Fruit fly (Drosophila melanogaster) whole organism, embryonic: Measurements from ENCODE around the gene CG10747.
A peak's percentile ranks its signal among the peaks of the same experiment; 100 is the strongest.

Experiments
- Abd-B ChIP-seq: fragments of 200-800 bp; sonication (Bioruptor generic); optimal IDR thresholded peaks from 2 replicates; lab custom pipeline; 2018; ENCODE audit warnings: missing biosample characterization, mild to moderate bottlenecking, missing genetic modification characterization, moderate library complexity
- BEAF-32 ChIP-seq: fragments of 200-800 bp; sonication (Bioruptor generic); optimal IDR thresholded peaks from 3 replicates; lab custom pipeline; 2017; ENCODE audit warnings: missing biosample characterization, missing genetic modification characterization, mild to moderate bottlenecking, moderate library complexity, missing genetic modification reagents
- CG10209 ChIP-seq: fragments of 200-800 bp; sonication (Bioruptor generic); optimal IDR thresholded peaks from 3 replicates; lab custom pipeline; 2017; ENCODE audit warnings: missing biosample characterization, mild to moderate bottlenecking, missing genetic modification characterization, missing genetic modification reagents
- CG12942 ChIP-seq: fragments of 200-800 bp; sonication (Bioruptor generic); optimal IDR thresholded peaks from 3 replicates; lab custom pipeline; 2016; ENCODE audit warnings: missing biosample characterization, missing genetic modification characterization
- CG3065 ChIP-seq: fragments of 200-800 bp; sonication (Bioruptor generic); optimal IDR thresholded peaks from 2 replicates; lab custom pipeline; 2016; ENCODE audit warnings: missing biosample characterization, missing genetic modification characterization
- CG3407 ChIP-seq: fragments of 200-800 bp; sonication (Bioruptor generic); optimal IDR thresholded peaks from 2 replicates; lab custom pipeline; 2018; ENCODE audit warnings: missing biosample characterization, mild to moderate bottlenecking, missing genetic modification characterization
- CG3838 ChIP-seq: fragments of 200-800 bp; sonication (Bioruptor generic); optimal IDR thresholded peaks from 3 replicates; lab custom pipeline; 2016; ENCODE audit warnings: missing biosample characterization, missing genetic modification characterization
- CG4404 ChIP-seq: fragments of 200-800 bp; sonication (Bioruptor generic); IDR thresholded peaks from 2 replicates; pipeline ENCODE4 v1.3.6; 2022; ENCODE audit warnings: missing biosample characterization, missing genetic modification characterization
- CG4424 ChIP-seq: fragments of 200-800 bp; sonication (Bioruptor generic); optimal IDR thresholded peaks from 3 replicates; lab custom pipeline; 2016; ENCODE audit warnings: missing biosample characterization, missing genetic modification characterization
- CG4617 ChIP-seq: fragments of 200-800 bp; sonication (Bioruptor generic); optimal IDR thresholded peaks from 3 replicates; lab custom pipeline; 2016; ENCODE audit warnings: missing biosample characterization, missing genetic modification characterization, borderline replicate concordance
- CG5180 ChIP-seq: fragments of 200-800 bp; sonication (Bioruptor generic); optimal IDR thresholded peaks from 3 replicates; lab custom pipeline; 2017; ENCODE audit warnings: missing biosample characterization, missing genetic modification characterization, mild to moderate bottlenecking, moderate library complexity, missing genetic modification reagents
- CG5245 ChIP-seq: fragments of 200-800 bp; sonication (Bioruptor generic); optimal IDR thresholded peaks from 3 replicates; lab custom pipeline; 2016; ENCODE audit warnings: missing biosample characterization, missing genetic modification characterization
- CG6683 ChIP-seq: fragments of 200-800 bp; sonication (Bioruptor generic); optimal IDR thresholded peaks from 2 replicates; lab custom pipeline; 2017; ENCODE audit warnings: missing biosample characterization, mild to moderate bottlenecking, missing genetic modification characterization, missing genetic modification reagents
- CG6689 ChIP-seq: fragments of 200-800 bp; sonication (Bioruptor generic); IDR thresholded peaks from 2 replicates; pipeline ENCODE4 v1.3.6; 2022; ENCODE audit warnings: missing biosample characterization, missing genetic modification characterization
- CG7786 ChIP-seq: fragments of 200-800 bp; sonication (Bioruptor generic); optimal IDR thresholded peaks from 2 replicates; lab custom pipeline; 2016; ENCODE audit warnings: missing biosample characterization, missing genetic modification characterization
- CG9437 ChIP-seq: fragments of 200-800 bp; sonication (Bioruptor generic); optimal IDR thresholded peaks from 2 replicates; lab custom pipeline; 2018; ENCODE audit warnings: missing biosample characterization, mild to moderate bottlenecking, missing genetic modification characterization
- Chrac-16 ChIP-seq: fragments of 200-800 bp; sonication (Bioruptor generic); optimal IDR thresholded peaks from 3 replicates; lab custom pipeline; 2016; ENCODE audit warnings: missing biosample characterization, missing genetic modification characterization
- D19A ChIP-seq: fragments of 200-800 bp; optimal IDR thresholded peaks from 3 replicates; lab custom pipeline; 2019; ENCODE audit warnings: missing biosample characterization, mild to moderate bottlenecking, missing genetic modification characterization, moderate library complexity
- Dbx ChIP-seq: fragments of 200-800 bp; sonication (Bioruptor generic); IDR thresholded peaks from 3 replicates; pipeline ENCODE4 v1.3.6; 2022; ENCODE audit warnings: missing biosample characterization, missing genetic modification characterization
- Dfd ChIP-seq, 2 experiments: fragments of >200 bp; optimal IDR thresholded peaks; 2 replicates each; lab custom pipeline; 2017; ENCODE audit warnings: missing biosample characterization in 2 of 2, missing genetic modification characterization in 2 of 2
- Dip2 ChIP-seq: fragments of 200-800 bp; sonication (Bioruptor generic); IDR thresholded peaks from 2 replicates; pipeline ENCODE4 v1.3.6; 2022; ENCODE audit warnings: missing biosample characterization, missing genetic modification characterization
- Fer1 ChIP-seq: fragments of 200-800 bp; sonication (Bioruptor generic); optimal IDR thresholded peaks from 2 replicates; lab custom pipeline; 2017; ENCODE audit warnings: missing biosample characterization, mild to moderate bottlenecking, missing genetic modification characterization
- Fer2 ChIP-seq: fragments of 200-800 bp; sonication (Bioruptor generic); optimal IDR thresholded peaks from 2 replicates; lab custom pipeline; 2018; ENCODE audit warnings: missing biosample characterization, mild to moderate bottlenecking, missing genetic modification characterization, moderate library complexity
- Hmr ChIP-seq: fragments of 200-800 bp; sonication (Bioruptor generic); optimal IDR thresholded peaks from 3 replicates; lab custom pipeline; 2017; ENCODE audit warnings: mild to moderate bottlenecking, missing biosample characterization, missing genetic modification reagents, missing genetic modification characterization
- Max ChIP-seq: fragments of 200-800 bp; sonication (Bioruptor generic); optimal IDR thresholded peaks from 2 replicates; lab custom pipeline; 2016; ENCODE audit warnings: missing biosample characterization, mild to moderate bottlenecking, missing genetic modification characterization
- Myb ChIP-seq: fragments of 200-800 bp; sonication (Bioruptor generic); optimal IDR thresholded peaks from 2 replicates; lab custom pipeline; 2016; ENCODE audit warnings: missing biosample characterization, missing genetic modification characterization
- Side ChIP-seq: fragments of 200-800 bp; sonication (Bioruptor generic); optimal IDR thresholded peaks from 2 replicates; lab custom pipeline; 2016; ENCODE audit warnings: missing biosample characterization, missing genetic modification characterization
- bsh ChIP-seq, 2 experiments: fragments of 200-800 bp; sonication (Bioruptor generic); optimal IDR thresholded peaks; 2 replicates each; lab custom pipeline; 2017 to 2018; ENCODE audit warnings: mild to moderate bottlenecking in 2 of 2, missing biosample characterization in 2 of 2, missing genetic modification characterization in 2 of 2, moderate library complexity in 1 of 2
- crc ChIP-seq: fragments of 200-800 bp; sonication (Bioruptor generic); optimal IDR thresholded peaks from 2 replicates; lab custom pipeline; 2016; ENCODE audit warnings: missing biosample characterization, missing genetic modification characterization
- fu2 ChIP-seq: fragments of 200-800 bp; sonication (Bioruptor generic); optimal IDR thresholded peaks from 2 replicates; lab custom pipeline; 2016; ENCODE audit warnings: missing biosample characterization, missing genetic modification characterization
- gsb-n ChIP-seq: fragments of 200-800 bp; sonication (Bioruptor generic); optimal IDR thresholded peaks from 3 replicates; lab custom pipeline; 2018; ENCODE audit warnings: missing biosample characterization, mild to moderate bottlenecking, missing genetic modification characterization
- ind ChIP-seq: fragments of 200-800 bp; sonication (Bioruptor generic); optimal IDR thresholded peaks from 3 replicates; lab custom pipeline; 2016; ENCODE audit warnings: missing biosample characterization, missing genetic modification characterization
- kay ChIP-seq: fragments of 200-800 bp; sonication (Bioruptor generic); optimal IDR thresholded peaks from 2 replicates; lab custom pipeline; 2016; ENCODE audit warnings: missing biosample characterization, missing genetic modification characterization
- nom ChIP-seq: fragments of 200-800 bp; sonication (Bioruptor generic); optimal IDR thresholded peaks from 2 replicates; lab custom pipeline; 2017; ENCODE audit warnings: missing biosample characterization, missing genetic modification characterization, mild to moderate bottlenecking, moderate library complexity, missing genetic modification reagents
- pan ChIP-seq, 4 experiments: fragments of >200 bp in 3 of 4; fragments of 200-800 bp in 1 of 4; sonication (Bioruptor generic) in 1 of 4; optimal IDR thresholded peaks in 3 of 4; IDR thresholded peaks in 1 of 4; 2 replicates each; pipeline versions ENCODE4 v1.3.6 to Lab custom; 2017 to 2022; ENCODE audit warnings: missing biosample characterization in 2 of 4, missing genetic modification characterization in 2 of 4, mixed read lengths in 1 of 4
- pnt ChIP-seq: fragments of 200-800 bp; sonication (Bioruptor generic); optimal IDR thresholded peaks from 3 replicates; lab custom pipeline; 2016; ENCODE audit warnings: missing biosample characterization, missing genetic modification characterization
- rib ChIP-seq: fragments of 200-800 bp; sonication (Bioruptor generic); IDR thresholded peaks from 2 replicates; pipeline ENCODE4 v1.3.6; 2022; ENCODE audit warnings: missing biosample characterization, missing genetic modification characterization
- run ChIP-seq: fragments of 200-800 bp; sonication (Bioruptor generic); optimal IDR thresholded peaks from 3 replicates; lab custom pipeline; 2018; ENCODE audit warnings: missing biosample characterization, mild to moderate bottlenecking, missing genetic modification characterization
- scrt ChIP-seq: fragments of 200-800 bp; sonication (Bioruptor generic); optimal IDR thresholded peaks from 2 replicates; lab custom pipeline; 2018; ENCODE audit warnings: missing biosample characterization, mild to moderate bottlenecking, missing genetic modification characterization, moderate library complexity
- sens-2 ChIP-seq: fragments of 200-800 bp; sonication (Bioruptor generic); IDR thresholded peaks from 2 replicates; pipeline ENCODE4 v1.3.6; 2022; ENCODE audit warnings: missing biosample characterization, missing genetic modification characterization
- slbo ChIP-seq: fragments of 200-800 bp; sonication (Bioruptor generic); IDR thresholded peaks from 2 replicates; pipeline ENCODE4 v1.3.6; 2022; ENCODE audit warnings: missing biosample characterization, missing genetic modification characterization
- stc ChIP-seq: fragments of 200-800 bp; sonication (Bioruptor generic); IDR thresholded peaks from 2 replicates; pipeline ENCODE4 v1.3.6; 2022; ENCODE audit warnings: missing biosample characterization, missing genetic modification characterization
- sug ChIP-seq: fragments of 200-800 bp; optimal IDR thresholded peaks from 2 replicates; lab custom pipeline; 2019; ENCODE audit warnings: missing biosample characterization, mild to moderate bottlenecking, missing genetic modification characterization, moderate library complexity
- tin ChIP-seq: fragments of 200-800 bp; sonication (Bioruptor generic); optimal IDR thresholded peaks from 3 replicates; lab custom pipeline; 2016; ENCODE audit warnings: missing biosample characterization, missing genetic modification characterization
- tll ChIP-seq, 2 experiments: fragments of 200-800 bp in 1 of 2; fragments of >200 bp in 1 of 2; sonication (Bioruptor generic) in 1 of 2; optimal IDR thresholded peaks; 2 replicates each; lab custom pipeline; 2017 to 2019; ENCODE audit warnings: missing biosample characterization in 2 of 2, missing genetic modification characterization in 2 of 2, mild to moderate bottlenecking in 1 of 2, moderate library complexity in 1 of 2
- tna ChIP-seq: fragments of 200-800 bp; sonication (Bioruptor generic); IDR thresholded peaks from 2 replicates; pipeline ENCODE4 v1.3.6; 2022; ENCODE audit warnings: missing biosample characterization, missing genetic modification characterization; ENCODE audit not compliant: partially characterized antibody
- twi ChIP-seq: fragments of 200-800 bp; optimal IDR thresholded peaks from 2 replicates; lab custom pipeline; 2019; ENCODE audit warnings: missing biosample characterization, mild to moderate bottlenecking, missing genetic modification characterization, moderate library complexity
- wdn ChIP-seq: fragments of 200-800 bp; sonication (Bioruptor generic); IDR thresholded peaks from 2 replicates; pipeline ENCODE4 v1.3.6; 2022; ENCODE audit warnings: missing biosample characterization, missing genetic modification characterization

Gene CG10747

DNA sequence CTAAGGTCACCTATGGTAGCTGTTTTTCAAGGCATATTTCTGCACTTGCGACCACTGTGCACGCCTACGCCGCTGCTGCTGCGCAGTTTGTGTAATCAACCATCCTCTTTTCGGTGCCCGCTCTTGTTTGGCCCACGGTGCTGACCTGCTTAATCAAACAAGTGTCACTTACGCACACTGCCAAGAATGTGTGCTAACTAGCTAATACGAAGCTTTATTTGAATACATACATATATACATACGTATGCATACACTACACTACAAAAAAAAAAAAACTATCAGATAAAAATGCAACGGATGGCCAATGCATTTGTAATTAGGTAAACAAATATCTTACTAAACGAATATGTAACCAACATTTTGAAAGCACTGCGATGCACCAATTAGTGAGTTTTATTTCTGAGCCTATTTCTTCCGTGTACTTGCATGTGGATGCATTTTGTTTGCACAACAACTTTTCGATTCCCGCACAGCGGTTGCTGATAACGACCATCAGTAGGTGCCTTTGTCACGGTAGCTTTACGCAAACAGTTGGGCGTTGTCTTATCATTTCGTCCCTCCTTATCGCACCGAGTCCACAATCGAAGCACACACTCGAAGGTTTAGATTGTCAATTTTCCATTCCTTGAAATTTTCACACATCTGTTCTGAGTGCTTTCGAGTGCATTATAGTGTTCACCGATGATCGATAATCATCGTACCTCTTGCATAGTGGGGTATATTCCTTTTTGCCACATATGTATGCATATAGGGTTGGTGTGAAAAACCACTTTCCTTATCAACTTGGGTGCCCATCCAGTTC is 4.7 kb downstream of the CG10747 start (continued):
- TF ChIP-seq BEAF-32 (GFP tag; lab: Kevin White, UChicago) (no peak), CG4404 (peak; percentile 44), Dfd (GFP tag; optimal IDR thresholded peaks at IDR 0.05; lab: Kevin White, UChicago) (no peak), CG12942 (GFP tag; lab: Kevin White, UChicago) (peak; percentile 66), Dbx (GFP tag; lab: Robert Waterston, UW) (peak; percentile 77), pan (optimal IDR thresholded peaks at IDR 0.05; lab: Kevin White, UChicago) (no peak), pan (GFP tag; optimal IDR thresholded peaks at IDR 0.05 in 1 of 2, IDR thresholded peaks at IDR 0.05 in 1 of 2) (peak in 1 of 2 experiments; percentile 92), rib (GFP tag; lab: Robert Waterston, UW) (peak; percentile 71), kay (GFP tag; lab: Kevin White, UChicago) (peak; percentile 71), CG5180 (peak; percentile 76), CG6689 (peak; percentile 89), sens-2 (GFP tag; lab: Robert Waterston, UW) (peak; percentile 82), slbo (GFP tag; lab: Robert Waterston, UW) (peak; percentile 73), CG3407 (GFP tag; lab: Kevin White, UChicago) (peak; percentile 83), scrt (peak; percentile 84), CG3838 (GFP tag; lab: Kevin White, UChicago) (peak; percentile 60), CG3065 (no peak), Side (GFP tag; lab: Kevin White, UChicago) (peak; percentile 81), stc (GFP tag; lab: Robert Waterston, UW) (peak; percentile 92), twi (peak; percentile 55), Hmr (GFP tag; lab: Kevin White, UChicago) (peak; percentile 81), tna (peak; percentile 8), Abd-B (GFP tag; lab: Kevin White, UChicago) (peak; percentile 37), Chrac-16 (GFP tag; lab: Kevin White, UChicago) (peak; percentile 72), run (peak; percentile 82), CG9437 (GFP tag; lab: Kevin White, UChicago) (peak; percentile 44), bsh (GFP tag; optimal IDR thresholded peaks at IDR 0.05; lab: Kevin White, UChicago) (peak; percentile 61 to 89), pnt (GFP tag; lab: Kevin White, UChicago) (peak; percentile 80), sug (tag; lab: Kevin White, UChicago) (peak; percentile 91), D19A (peak; percentile 60), tll (GFP tag; optimal IDR thresholded peaks at IDR 0.05; lab: Kevin White, UChicago) (peak in 1 of 2 experiments; percentile 6), Myb (peak; percentile 53), fu2 (peak; percentile 63), CG10209 (GFP tag; lab: Kevin White, UChicago) (peak; percentile 86), Dip2 (GFP tag; lab: Robert Waterston, UW) (no peak; the same call in 1 of the 2 replicates), gsb-n (tag; lab: Kevin White, UChicago) (peak; percentile 84), CG5245 (GFP tag; lab: Kevin White, UChicago) (peak; percentile 40), CG6683 (GFP tag; lab: Kevin White, UChicago) (peak; percentile 77), CG4424 (GFP tag; lab: Kevin White, UChicago) (peak; percentile 77), CG7786 (GFP tag; lab: Kevin White, UChicago) (peak; percentile 61), ind (peak; percentile 74), tin (GFP tag; lab: Kevin White, UChicago) (peak; percentile 78), Max (GFP tag; lab: Kevin White, UChicago) (peak; percentile 73), Fer2 (tag; lab: Kevin White, UChicago) (peak; percentile 1), nom (peak; percentile 47), crc (GFP tag; lab: Kevin White, UChicago) (peak; percentile 58), CG4617 (GFP tag; lab: Kevin White, UChicago) (no peak), Fer1 (peak; percentile 89), wdn (no peak; the same call in 1 of the 2 replicates)
